Worm (Caenorhabditis elegans) whole organism, L4 larva: Measurements from ENCODE around the gene Y57G11C.1147.

ENCODE experiments used
- R02D3.7 ChIP-seq: fragments of 150-350 bp; sonication (generic microtip); optimal IDR thresholded peaks from 3 replicates; lab custom pipeline; 2014; ENCODE audit warnings: missing biosample characterization, missing genetic modification characterization
- T26A8.4 ChIP-seq: fragments of 200-800 bp; sonication (Bioruptor generic); IDR thresholded peaks from 2 replicates; pipeline ENCODE4 v1.3.6; 2022; ENCODE audit warnings: missing genetic modification characterization, missing compliant biosample characterization
- aha-1 ChIP-seq: fragments of 150-350 bp; peaks from one replicate; lab custom pipeline; 2014; ENCODE audit warnings: missing biosample characterization, missing genetic modification characterization
- aly-2 ChIP-seq: sonication (generic microtip); optimal IDR thresholded peaks from 2 replicates; lab custom pipeline; 2018; ENCODE audit warnings: missing biosample characterization, missing genetic modification characterization
- ama-1 ChIP-seq: fragments of 150-350 bp; optimal IDR thresholded peaks from 2 replicates; lab custom pipeline; 2014; ENCODE audit warnings: inconsistent platforms, mixed read lengths
- ceh-82 ChIP-seq: sonication (generic microtip); optimal IDR thresholded peaks from 2 replicates; lab custom pipeline; 2017; ENCODE audit warnings: missing biosample characterization, missing genetic modification characterization
- daf-16 ChIP-seq, 3 experiments: sonication (generic microtip); optimal IDR thresholded peaks; 2 replicates each; lab custom pipeline; 2016 to 2017; ENCODE audit warnings: missing genetic modification characterization in 3 of 3, missing genetic modification reagents in 3 of 3, mild to moderate bottlenecking in 2 of 3, missing compliant biosample characterization in 2 of 3, missing biosample characterization in 1 of 3, moderate library complexity in 1 of 3
- daf-19 ChIP-seq: fragments of 200-800 bp; sonication (Bioruptor generic); conservative IDR thresholded peaks from 2 replicates; pipeline ENCODE4 v1.3.6; 2022; ENCODE audit warnings: missing genetic modification characterization, missing compliant biosample characterization
- dmd-9 ChIP-seq: fragments of 200-800 bp; sonication (Bioruptor generic); IDR thresholded peaks from 2 replicates; pipeline ENCODE4 v1.3.6; 2022; ENCODE audit warnings: missing genetic modification reagents, missing genetic modification characterization, missing compliant biosample characterization
- dpl-1 ChIP-seq: fragments of 150-350 bp; optimal IDR thresholded peaks from 2 replicates; lab custom pipeline; 2014; ENCODE audit warnings: missing biosample characterization, missing genetic modification reagents, missing genetic modification characterization
- dve-1 ChIP-seq: sonication (generic microtip); optimal IDR thresholded peaks from 2 replicates; lab custom pipeline; 2017; ENCODE audit warnings: antibody characterized with exemption, mild to moderate bottlenecking, missing genetic modification characterization, missing compliant biosample characterization; ENCODE audit not compliant: insufficient read depth
- fkh-10 ChIP-seq: fragments of 150-350 bp; optimal IDR thresholded peaks from 2 replicates; lab custom pipeline; 2014; ENCODE audit warnings: missing biosample characterization, missing genetic modification reagents, missing genetic modification characterization
- hlh-11 ChIP-seq: fragments of 200-800 bp; sonication (Bioruptor generic); optimal IDR thresholded peaks from 2 replicates; lab custom pipeline; 2018; ENCODE audit warnings: mild to moderate bottlenecking, missing genetic modification characterization, missing compliant biosample characterization
- hlh-30 ChIP-seq: sonication (generic microtip); optimal IDR thresholded peaks from 2 replicates; lab custom pipeline; 2017; ENCODE audit warnings: antibody characterized with exemption, mild to moderate bottlenecking, missing genetic modification characterization, missing compliant biosample characterization; ENCODE audit not compliant: insufficient read depth
- hmg-1.1 ChIP-seq: fragments of 200-800 bp; sonication (Bioruptor generic); IDR thresholded peaks from 2 replicates; pipeline ENCODE4 v1.3.6; 2022; ENCODE audit warnings: missing genetic modification reagents, missing genetic modification characterization, missing compliant biosample characterization
- lin-38 ChIP-seq: fragments of 200-800 bp; sonication (Bioruptor generic); IDR thresholded peaks from 2 replicates; pipeline ENCODE4 v1.3.6; 2022; ENCODE audit warnings: missing genetic modification reagents, missing genetic modification characterization, missing compliant biosample characterization
- lir-3 ChIP-seq: sonication (generic microtip); optimal IDR thresholded peaks from 2 replicates; lab custom pipeline; 2016; ENCODE audit warnings: mild to moderate bottlenecking, missing genetic modification characterization, missing compliant biosample characterization
- madf-5 ChIP-seq, 2 experiments: fragments of 200-800 bp; sonication (Bioruptor generic); IDR thresholded peaks; 2 replicates each; pipeline ENCODE4 v1.3.6; 2022; ENCODE audit warnings: missing compliant biosample characterization in 2 of 2, missing genetic modification characterization in 2 of 2
- madf-9 ChIP-seq: fragments of 200-800 bp; sonication (Bioruptor generic); conservative IDR thresholded peaks from 2 replicates; pipeline ENCODE4 v1.3.6; 2022; ENCODE audit warnings: missing genetic modification reagents, missing genetic modification characterization, missing compliant biosample characterization
- mep-1 ChIP-seq: fragments of 150-350 bp; sonication (generic microtip); optimal IDR thresholded peaks from 3 replicates; lab custom pipeline; 2014; ENCODE audit warnings: missing biosample characterization, missing genetic modification characterization
- nhr-102 ChIP-seq: sonication (generic microtip); optimal IDR thresholded peaks from 2 replicates; lab custom pipeline; 2016; ENCODE audit warnings: mild to moderate bottlenecking, missing genetic modification characterization, moderate library complexity, missing compliant biosample characterization
- nhr-11 ChIP-seq: fragments of 150-350 bp; optimal IDR thresholded peaks from 2 replicates; lab custom pipeline; 2014; ENCODE audit warnings: missing biosample characterization, missing genetic modification characterization
- nhr-237 ChIP-seq: sonication (generic microtip); optimal IDR thresholded peaks from 2 replicates; lab custom pipeline; 2017; ENCODE audit warnings: missing biosample characterization, missing genetic modification characterization
- nhr-28 ChIP-seq: fragments of 150-350 bp; optimal IDR thresholded peaks from 2 replicates; lab custom pipeline; 2014; ENCODE audit warnings: missing biosample characterization, missing genetic modification characterization
- nhr-41 ChIP-seq: fragments of 200-800 bp; sonication (Bioruptor generic); IDR thresholded peaks from 2 replicates; pipeline ENCODE4 v1.3.6; 2022; ENCODE audit warnings: missing genetic modification reagents, missing genetic modification characterization, missing compliant biosample characterization
- nhr-48 ChIP-seq: sonication (generic microtip); optimal IDR thresholded peaks from 2 replicates; lab custom pipeline; 2016; ENCODE audit warnings: mild to moderate bottlenecking, missing genetic modification characterization, missing compliant biosample characterization
- nhr-77 ChIP-seq: fragments of 150-350 bp; optimal IDR thresholded peaks from 2 replicates; lab custom pipeline; 2014; ENCODE audit warnings: missing biosample characterization, missing genetic modification characterization
- pha-4 ChIP-seq, 2 experiments: fragments of 150-350 bp in 1 of 2; fragments of 200-800 bp in 1 of 2; sonication (Bioruptor generic) in 1 of 2; IDR thresholded peaks in 1 of 2; optimal IDR thresholded peaks in 1 of 2; 2 replicates each; pipeline versions ENCODE4 v1.3.6 to Lab custom; 2014 to 2022; ENCODE audit warnings: missing genetic modification characterization in 2 of 2, missing genetic modification reagents in 2 of 2, missing biosample characterization in 1 of 2, missing compliant biosample characterization in 1 of 2
- php-3 ChIP-seq: fragments of 200-800 bp; sonication (Bioruptor generic); IDR thresholded peaks from 2 replicates; pipeline ENCODE4 v1.3.6; 2022; ENCODE audit warnings: missing genetic modification reagents, missing genetic modification characterization, missing compliant biosample characterization
- pqm-1 ChIP-seq: sonication (generic microtip); optimal IDR thresholded peaks from 2 replicates; lab custom pipeline; 2017; ENCODE audit warnings: missing biosample characterization, missing genetic modification characterization
- skn-1 ChIP-seq: fragments of 150-350 bp; optimal IDR thresholded peaks from 2 replicates; lab custom pipeline; 2014; ENCODE audit warnings: missing biosample characterization, missing genetic modification characterization
- snpc-1.2 ChIP-seq: fragments of 200-800 bp; sonication (Bioruptor generic); IDR thresholded peaks from 2 replicates; pipeline ENCODE4 v1.3.6; 2022; ENCODE audit warnings: missing genetic modification reagents, missing genetic modification characterization, missing compliant biosample characterization
- snpc-4 ChIP-seq: fragments of 150-350 bp; optimal IDR thresholded peaks from 2 replicates; lab custom pipeline; 2014; ENCODE audit warnings: missing biosample characterization, missing genetic modification characterization
- unc-130 ChIP-seq: sonication (generic microtip); optimal IDR thresholded peaks from 2 replicates; lab custom pipeline; 2016; ENCODE audit warnings: missing genetic modification reagents, missing genetic modification characterization, missing compliant biosample characterization
- unc-39 ChIP-seq: sonication (generic microtip); optimal IDR thresholded peaks from 2 replicates; lab custom pipeline; 2017; ENCODE audit warnings: missing biosample characterization, missing genetic modification characterization
- unc-62 ChIP-seq, 3 experiments: fragments of 150-350 bp in 1 of 3; sonication (generic microtip); optimal IDR thresholded peaks in 2 of 3; peaks in 1 of 3; 1 replicate in 1 of 3; 2 replicates in 2 of 3; lab custom pipeline; 2014 to 2017; ENCODE audit warnings: missing biosample characterization in 3 of 3, missing genetic modification characterization in 3 of 3, missing genetic modification reagents in 3 of 3, missing genotype in 1 of 3
- ztf-7 ChIP-seq: fragments of 150-350 bp; optimal IDR thresholded peaks from 2 replicates; lab custom pipeline; 2014; ENCODE audit warnings: missing biosample characterization, missing genetic modification characterization

Gene Y57G11C.1147

DNA sequence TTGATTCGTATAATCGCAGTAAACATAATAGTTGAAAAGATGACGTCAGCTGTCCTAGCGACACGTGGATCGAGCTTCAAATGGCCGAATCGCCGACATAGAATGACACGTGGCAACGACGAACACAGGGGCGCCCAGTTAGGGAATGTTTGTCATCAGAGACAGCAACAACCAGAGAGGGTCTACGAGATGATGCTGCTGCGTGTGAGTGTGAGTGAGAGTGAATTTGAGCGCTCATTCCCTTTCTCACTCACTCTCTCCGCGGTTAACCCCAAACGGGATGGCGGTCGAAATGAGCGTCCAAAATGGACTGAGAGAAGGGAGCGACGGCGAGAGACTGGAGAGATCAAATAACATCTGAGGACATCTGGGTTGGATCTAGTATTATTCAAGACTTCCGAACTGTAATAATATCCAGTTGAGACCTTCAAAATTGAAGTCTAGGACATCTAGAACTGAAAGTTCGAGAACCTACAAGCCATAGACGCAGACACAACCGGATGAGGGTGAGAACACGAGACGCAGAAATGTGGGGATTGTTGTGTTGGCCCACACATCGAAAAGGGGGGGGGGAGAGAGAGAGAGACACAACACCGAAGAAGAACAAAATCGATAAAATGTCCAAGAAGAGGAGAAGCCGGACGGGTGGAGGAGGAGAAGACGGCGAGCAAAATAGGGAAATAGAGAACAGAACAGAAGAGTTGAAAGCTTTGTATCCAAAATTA, 3.3 kb downstream of the Y57G11C.1147 start (continued):
- TF ChIP-seq dpl-1 (GFP tag; lab: Kevin White, UChicago) = peak; percentile 42
- peak; percentile 94 for TF ChIP-seq hlh-30
- TF ChIP-seq nhr-48 (tag; lab: Kevin White, UChicago) = peak; percentile 20
- TF ChIP-seq nhr-77 = peak; percentile 69
- TF ChIP-seq madf-9 (GFP tag; lab: Robert Waterston, UW) = no peak
- TF ChIP-seq fkh-10 (GFP tag; lab: Kevin White, UChicago) = no peak

DNA sequence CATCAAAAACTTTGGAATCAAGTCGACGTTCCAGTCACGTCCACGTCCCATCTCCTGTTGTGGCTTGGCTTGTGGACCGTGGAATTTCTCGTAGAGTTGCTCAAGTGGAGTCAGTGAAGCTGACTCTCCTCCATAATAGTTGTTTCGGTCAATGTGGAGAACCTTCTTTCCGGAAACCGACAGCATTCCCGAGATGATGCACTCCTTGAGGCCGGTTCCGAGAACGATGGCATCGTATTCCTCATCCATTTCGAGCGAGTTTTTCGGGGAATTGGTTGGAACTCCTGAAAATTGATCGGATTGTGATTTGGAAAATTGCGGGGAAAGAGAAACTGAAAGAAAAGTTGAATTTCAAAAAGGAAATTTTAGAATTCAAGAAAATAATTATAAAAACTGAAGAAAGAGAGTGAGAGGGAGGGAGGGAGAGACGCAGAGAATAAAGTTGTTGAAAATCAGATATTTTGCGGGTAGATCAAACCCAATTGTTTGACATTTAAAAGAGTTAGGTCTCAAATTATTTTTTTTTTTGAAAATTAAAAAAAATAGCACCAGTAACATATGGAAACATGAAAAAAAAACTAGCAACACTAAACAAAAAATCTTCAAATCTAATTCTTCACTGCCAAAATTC, 4.6 kb downstream of the Y57G11C.1147 start, which contains the start of gene gdi-1:
TSS of gene gdi-1 (minus strand) at position 286 of the 631 bp plus-strand sequence.
- TF ChIP-seq ama-1 (lab: Kevin White, UChicago) = peak; percentile 56
- TF ChIP-seq mep-1 (tag; lab: Kevin White, UChicago) = peak; percentile 23
- 0 out of 2 replicates have a peak, but pooled peaks have one; percentile 11 for TF ChIP-seq madf-9 (GFP tag; lab: Robert Waterston, UW)
- 0 out of 2 replicates have a peak, but pooled peaks have one; percentile 6 for TF ChIP-seq lin-38 (GFP tag; lab: Robert Waterston, UW)
- 0 out of 2 replicates have a peak, but pooled peaks have one; percentile 11 for TF ChIP-seq dmd-9 (GFP tag; lab: Robert Waterston, UW)
- no peak for TF ChIP-seq daf-19 (GFP tag; lab: Robert Waterston, UW)
- no peak for TF ChIP-seq nhr-41 (GFP tag; lab: Robert Waterston, UW)
- no peak for TF ChIP-seq daf-16 (GFP tag; optimal IDR thresholded peaks at IDR 0.05; lab: Kevin White, UChicago)
- TF ChIP-seq daf-16 (tag; optimal IDR thresholded peaks at IDR 0.05; lab: Kevin White, UChicago) = peak; percentile 3
- no peak for TF ChIP-seq madf-5 (GFP tag; IDR thresholded peaks at IDR 0.05; lab: Robert Waterston, UW)

DNA sequence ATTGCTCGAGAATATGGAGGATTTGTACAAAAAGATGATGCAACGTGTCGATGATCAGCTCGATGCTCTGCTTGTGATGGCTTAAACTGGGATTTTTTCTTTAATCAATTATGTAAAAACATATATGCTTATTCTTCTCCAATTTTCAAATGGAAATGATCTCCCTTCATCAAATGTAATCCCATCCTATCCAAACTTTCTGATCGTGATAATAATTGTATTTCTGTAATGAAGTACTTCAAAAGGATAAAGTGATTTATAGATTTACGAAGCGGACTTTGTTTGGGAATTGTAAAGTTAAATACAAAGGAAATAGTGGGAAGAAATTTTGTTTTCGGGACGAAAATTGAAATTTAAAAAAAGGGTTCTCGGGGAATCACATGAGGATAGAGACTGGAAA, 6.7 kb downstream of the Y57G11C.1147 start:
- peak; percentile 72 for TF ChIP-seq snpc-1.2 (GFP tag; lab: Robert Waterston, UW)
- TF ChIP-seq mep-1 (tag; lab: Kevin White, UChicago) = peak; percentile 63
- TF ChIP-seq dve-1 (tag; lab: Kevin White, UChicago) = peak; percentile 9
- TF ChIP-seq unc-130 (GFP tag; lab: Kevin White, UChicago) = no peak
- TF ChIP-seq lir-3 (tag; lab: Kevin White, UChicago) = no peak
- peak; percentile 7 for TF ChIP-seq nhr-102
- TF ChIP-seq daf-16 (GFP tag; optimal IDR thresholded peaks at IDR 0.05; lab: Kevin White, UChicago) = no peak
- TF ChIP-seq daf-16 (tag; optimal IDR thresholded peaks at IDR 0.05; lab: Kevin White, UChicago) = peak; percentile 39
- TF ChIP-seq daf-19 (GFP tag; lab: Robert Waterston, UW) = no peak
- TF ChIP-seq lin-38 (GFP tag; lab: Robert Waterston, UW) = 0 out of 2 replicates have a peak, but pooled peaks have one; percentile 17
- peak; percentile 31 for TF ChIP-seq ama-1 (lab: Kevin White, UChicago)
- TF ChIP-seq pha-4 (GFP tag; IDR thresholded peaks at IDR 0.05; lab: Robert Waterston, UW) = peak; percentile 41; the same call in 1 of the 2 replicates
- TF ChIP-seq pha-4 (tag; optimal IDR thresholded peaks at IDR 0.05; lab: Kevin White, UChicago) = no peak

DNA sequence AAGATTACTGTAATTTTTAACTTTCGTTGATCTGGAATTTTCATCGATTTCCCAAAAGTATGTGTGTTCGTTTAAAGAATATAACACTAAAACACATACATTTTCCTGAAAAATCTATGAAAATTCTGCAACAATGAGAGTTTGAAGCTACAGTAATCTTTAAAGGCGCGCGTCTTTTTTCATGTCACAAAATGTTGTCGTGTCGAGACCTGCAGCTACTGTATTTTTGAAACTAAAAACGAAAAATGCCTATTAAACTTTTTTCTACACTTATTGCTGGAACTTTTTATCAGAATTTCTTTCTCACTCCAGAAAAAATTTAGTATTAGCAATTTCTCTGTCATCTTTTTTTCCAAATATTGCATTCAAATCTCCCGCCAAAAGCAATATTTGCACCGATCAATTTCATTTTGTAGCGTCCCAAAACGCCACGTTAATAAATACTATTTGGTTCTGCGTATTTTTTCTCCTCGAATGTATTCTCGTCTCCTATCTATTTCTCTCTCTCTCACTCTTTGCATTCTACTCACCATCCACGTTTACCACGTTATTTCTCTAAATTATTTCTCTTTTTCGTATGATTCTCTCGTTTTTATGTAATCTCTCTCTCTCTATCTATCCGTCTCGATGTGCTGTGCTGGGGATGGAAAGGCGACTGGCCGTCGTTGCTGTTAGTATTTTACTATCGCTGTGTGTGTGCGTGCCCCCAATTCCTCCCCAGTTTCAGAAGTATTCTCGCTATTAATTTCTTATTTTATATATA, 10.8 kb downstream of the Y57G11C.1147 start, which contains the start of gene melo-1:
TSS of gene melo-1 (plus strand) at position 658 of the 763 bp plus-strand sequence.
- TF ChIP-seq nhr-11 (no peak), pqm-1 (peak; percentile 18), nhr-237 (tag; lab: Kevin White, UChicago) (no peak), nhr-48 (tag; lab: Kevin White, UChicago) (no peak), hlh-11 (tag; lab: Kevin White, UChicago) (peak; percentile 34), skn-1 (tag; lab: Kevin White, UChicago) (no peak), aha-1 (tag; lab: Kevin White, UChicago) (peak; percentile 18), unc-39 (no peak), nhr-28 (tag; lab: Kevin White, UChicago) (peak; percentile 50), snpc-1.2 (GFP tag; lab: Robert Waterston, UW) (0 out of 2 replicates have a peak, but pooled peaks have one; percentile 21), hlh-30 (peak; percentile 27), php-3 (no peak), daf-16 (GFP tag; optimal IDR thresholded peaks at IDR 0.05; lab: Kevin White, UChicago) (no peak), daf-16 (tag; optimal IDR thresholded peaks at IDR 0.05; lab: Kevin White, UChicago) (peak; percentile 14), snpc-4 (no peak), hmg-1.1 (GFP tag; lab: Robert Waterston, UW) (peak; percentile 69), T26A8.4 (GFP tag; lab: Robert Waterston, UW) (0 out of 2 replicates have a peak, but pooled peaks have one; percentile 12), aly-2 (no peak), lin-38 (GFP tag; lab: Robert Waterston, UW) (no peak; the same call in 1 of the 2 replicates), R02D3.7 (tag; lab: Kevin White, UChicago) (no peak), ztf-7 (tag; lab: Kevin White, UChicago) (peak; percentile 23), unc-62 (GFP tag; optimal IDR thresholded peaks at IDR 0.05 in 1 of 2; lab: Kevin White, UChicago) (peak in 1 of 2 experiments; percentile 98), unc-62 (tag; optimal IDR thresholded peaks at IDR 0.05; lab: Kevin White, UChicago) (no peak), ama-1 (lab: Kevin White, UChicago) (peak; percentile 13), ceh-82 (tag; lab: Kevin White, UChicago) (no peak)
